Fruit fly (Drosophila melanogaster) whole organism, adult: Measurements from ENCODE around the gene CG34278.
A peak's percentile ranks its signal among the peaks of the same experiment; 100 is the strongest.

Source experiments
- CG11617 ChIP-seq: fragments of 200-800 bp; sonication (Bioruptor generic); optimal IDR thresholded peaks from 2 replicates; lab custom pipeline; 2017; ENCODE audit warnings: mild to moderate bottlenecking, missing biosample characterization, missing genetic modification reagents, missing genetic modification characterization
- CG12768 ChIP-seq: fragments of 200-800 bp; sonication (Bioruptor generic); optimal IDR thresholded peaks from 2 replicates; lab custom pipeline; 2017; ENCODE audit warnings: missing biosample characterization, missing genetic modification characterization, mild to moderate bottlenecking, moderate library complexity, missing genetic modification reagents
- CG14711 ChIP-seq: fragments of 200-800 bp; sonication (Bioruptor generic); optimal IDR thresholded peaks from 2 replicates; lab custom pipeline; 2018; ENCODE audit warnings: missing biosample characterization, mild to moderate bottlenecking, missing genetic modification characterization, moderate library complexity
- CG33017 ChIP-seq: fragments of 200-800 bp; sonication (Bioruptor generic); optimal IDR thresholded peaks from 2 replicates; lab custom pipeline; 2018; ENCODE audit warnings: missing biosample characterization, mild to moderate bottlenecking, missing genetic modification characterization, moderate library complexity
- CG5204 ChIP-seq: fragments of 200-800 bp; sonication (Bioruptor generic); optimal IDR thresholded peaks from 2 replicates; lab custom pipeline; 2016; ENCODE audit warnings: missing biosample characterization, missing genetic modification characterization
- CG7045 ChIP-seq: fragments of 200-800 bp; sonication (Bioruptor generic); optimal IDR thresholded peaks from 2 replicates; lab custom pipeline; 2017; ENCODE audit warnings: missing biosample characterization, mild to moderate bottlenecking, missing genetic modification characterization
- Clk ChIP-seq: fragments of 200-800 bp; sonication (Bioruptor generic); optimal IDR thresholded peaks from 2 replicates; lab custom pipeline; 2017; ENCODE audit warnings: missing biosample characterization, missing genetic modification characterization
- Hr96 ChIP-seq: fragments of 200-800 bp; sonication (Bioruptor generic); optimal IDR thresholded peaks from 2 replicates; lab custom pipeline; 2016; ENCODE audit warnings: missing biosample characterization, missing genetic modification characterization
- Mnt ChIP-seq: fragments of 200-800 bp; sonication (Bioruptor generic); optimal IDR thresholded peaks from 2 replicates; lab custom pipeline; 2016; ENCODE audit warnings: missing biosample characterization, mild to moderate bottlenecking, missing genetic modification characterization
- bab1 ChIP-seq: fragments of 200-800 bp; sonication (Bioruptor generic); optimal IDR thresholded peaks from 3 replicates; lab custom pipeline; 2019; ENCODE audit warnings: missing biosample characterization, mild to moderate bottlenecking, missing genetic modification characterization, moderate library complexity
- cic ChIP-seq: fragments of 200-800 bp; sonication (Bioruptor generic); optimal IDR thresholded peaks from 2 replicates; lab custom pipeline; 2017; ENCODE audit warnings: missing biosample characterization, mild to moderate bottlenecking, missing genetic modification characterization, moderate library complexity
- ovo ChIP-seq: fragments of 200-800 bp; sonication (Bioruptor generic); optimal IDR thresholded peaks from 2 replicates; lab custom pipeline; 2016; ENCODE audit warnings: missing biosample characterization, missing genetic modification characterization

DNA sequence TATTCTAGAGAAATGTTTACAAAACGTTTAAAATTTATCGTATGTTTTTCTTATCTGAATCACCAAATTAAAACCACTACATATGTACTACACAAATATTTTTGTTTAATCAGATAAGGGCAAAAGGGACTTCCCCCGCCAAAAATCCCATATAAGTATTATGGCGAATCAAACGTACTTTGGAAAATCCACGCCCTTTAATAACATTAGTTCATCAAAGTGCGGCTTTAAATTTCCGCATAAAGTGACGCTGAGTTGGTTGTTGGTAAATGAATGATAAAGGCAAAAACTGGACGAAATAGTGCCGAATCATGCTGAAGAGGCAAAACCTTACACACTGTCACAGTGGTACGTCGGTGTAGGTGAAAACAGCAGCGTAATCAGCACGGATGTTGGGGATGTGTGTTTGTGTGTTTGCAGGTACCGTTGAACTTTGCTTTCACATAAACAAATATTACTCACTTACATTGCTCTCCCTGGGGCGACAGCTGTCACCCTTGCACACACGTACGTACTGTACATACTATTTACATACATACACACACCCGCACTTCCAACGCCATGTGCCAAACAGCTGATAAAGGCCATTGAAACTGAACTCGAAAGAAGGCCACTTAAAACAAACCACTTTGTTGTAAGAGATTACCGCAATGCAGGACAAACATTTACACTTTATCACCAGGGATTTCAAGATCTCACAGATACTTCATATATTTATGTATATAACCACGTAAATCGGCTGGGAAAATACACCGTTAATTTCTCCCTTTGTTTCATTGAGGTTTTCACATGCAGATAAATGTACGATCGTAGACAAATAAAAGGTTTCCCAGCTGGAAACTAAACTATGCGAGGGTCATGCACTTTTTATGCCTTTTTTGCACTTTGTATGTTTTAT is 41.1 kb upstream of the CG34278 start:
- no peak for TF ChIP-seq Clk (GFP tag; lab: Kevin White, UChicago)
- TF ChIP-seq CG33017 (tag; lab: Kevin White, UChicago), result no peak
- peak; percentile 9 for TF ChIP-seq CG7045 (GFP tag; lab: Kevin White, UChicago)
- peak; percentile 90 for TF ChIP-seq Mnt (GFP tag; lab: Kevin White, UChicago)
- no peak for TF ChIP-seq bab1 (GFP tag; lab: Kevin White, UChicago)
- peak; percentile 29 for TF ChIP-seq Hr96 (GFP tag; lab: Kevin White, UChicago)
- no peak for TF ChIP-seq CG5204 (GFP tag; lab: Kevin White, UChicago)
- TF ChIP-seq CG11617 (GFP tag; lab: Kevin White, UChicago), result no peak
- peak; percentile 74 for TF ChIP-seq CG12768
- TF ChIP-seq cic (GFP tag; lab: Kevin White, UChicago), result peak; percentile 63
- TF ChIP-seq CG14711 (tag; lab: Kevin White, UChicago), result no peak
- no peak for TF ChIP-seq ovo (GFP tag; lab: Kevin White, UChicago)
